Worm (Caenorhabditis elegans) whole organism, L4/young adult: ENCODE results near the gene F13D12.5.

Experiments used
- W03F9.2 ChIP-seq: fragments of 150-350 bp; optimal IDR thresholded peaks from 2 replicates; lab custom pipeline; 2014; ENCODE audit warnings: missing biosample characterization, missing genetic modification characterization
- dao-5 ChIP-seq: sonication (generic microtip); optimal IDR thresholded peaks from 2 replicates; lab custom pipeline; 2016; ENCODE audit warnings: missing genotype, missing genetic modification characterization, moderate library complexity, missing compliant biosample characterization
- him-1 ChIP-seq: sonication (generic microtip); optimal IDR thresholded peaks from 2 replicates; lab custom pipeline; 2016; ENCODE audit warnings: missing genotype, missing genetic modification reagents, missing genetic modification characterization, missing compliant biosample characterization

DNA sequence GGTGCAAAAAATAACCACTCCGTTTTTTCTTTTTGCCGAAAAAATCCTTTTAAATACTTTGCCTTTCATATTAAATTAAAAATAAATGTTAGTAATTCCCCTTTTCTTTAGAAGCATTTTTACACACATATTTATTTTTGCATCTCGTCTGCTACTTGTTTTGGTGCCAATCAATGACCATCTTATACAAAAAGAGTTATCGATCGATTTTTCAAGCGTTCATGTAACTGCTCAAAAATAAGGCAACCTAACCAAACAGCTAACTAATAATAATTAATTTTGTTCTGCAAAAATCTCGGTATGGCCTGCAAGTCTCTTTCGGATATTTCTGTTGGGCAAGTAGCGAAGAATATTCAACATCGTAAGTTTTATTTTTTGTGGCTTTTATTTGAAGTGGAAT lies 39.9 kb downstream of the F13D12.5 start, which contains the start of gene F44E5.2:
- TF ChIP-seq W03F9.2 (no peak), him-1 (tag; lab: Kevin White, UChicago) (no peak), dao-5 (tag; lab: Kevin White, UChicago) (no peak)
